Worm (Caenorhabditis elegans) whole organism, L4/young adult: ENCODE results near the gene C27A2.12.

ENCODE experiments used
- W03F9.2 ChIP-seq: fragments of 150-350 bp; optimal IDR thresholded peaks from 2 replicates; lab custom pipeline; 2014; ENCODE audit warnings: missing biosample characterization, missing genetic modification characterization
- dao-5 ChIP-seq: sonication (generic microtip); optimal IDR thresholded peaks from 2 replicates; lab custom pipeline; 2016; ENCODE audit warnings: missing genotype, missing genetic modification characterization, moderate library complexity, missing compliant biosample characterization
- him-1 ChIP-seq: sonication (generic microtip); optimal IDR thresholded peaks from 2 replicates; lab custom pipeline; 2016; ENCODE audit warnings: missing genotype, missing genetic modification reagents, missing genetic modification characterization, missing compliant biosample characterization

DNA sequence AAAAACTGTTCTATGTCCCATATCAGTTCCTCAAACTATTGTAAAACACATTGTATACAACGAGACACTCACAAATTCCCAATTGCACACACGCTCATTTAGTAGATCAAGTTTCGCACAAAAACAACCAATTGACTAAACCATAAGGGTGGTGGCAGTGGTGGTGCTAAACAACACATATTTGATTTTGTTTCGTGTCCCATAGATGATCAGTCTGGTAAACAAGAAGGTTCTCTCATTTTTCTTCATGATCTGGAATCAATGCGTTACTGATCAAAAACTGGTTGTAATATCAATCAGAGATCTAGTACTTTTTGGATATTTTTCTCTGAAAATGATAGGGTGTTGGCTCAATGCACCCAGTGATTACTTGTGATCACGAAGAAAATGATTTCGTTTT lies 39.4 kb downstream of the C27A2.12 start:
- TF ChIP-seq W03F9.2 (tag; lab: Kevin White, UChicago) (no peak), him-1 (tag; lab: Kevin White, UChicago) (no peak), dao-5 (tag; lab: Kevin White, UChicago) (no peak)
